Fruit fly (Drosophila melanogaster): Measurements from ENCODE around the gene CG32638.

The CG32638 gene

DNA sequence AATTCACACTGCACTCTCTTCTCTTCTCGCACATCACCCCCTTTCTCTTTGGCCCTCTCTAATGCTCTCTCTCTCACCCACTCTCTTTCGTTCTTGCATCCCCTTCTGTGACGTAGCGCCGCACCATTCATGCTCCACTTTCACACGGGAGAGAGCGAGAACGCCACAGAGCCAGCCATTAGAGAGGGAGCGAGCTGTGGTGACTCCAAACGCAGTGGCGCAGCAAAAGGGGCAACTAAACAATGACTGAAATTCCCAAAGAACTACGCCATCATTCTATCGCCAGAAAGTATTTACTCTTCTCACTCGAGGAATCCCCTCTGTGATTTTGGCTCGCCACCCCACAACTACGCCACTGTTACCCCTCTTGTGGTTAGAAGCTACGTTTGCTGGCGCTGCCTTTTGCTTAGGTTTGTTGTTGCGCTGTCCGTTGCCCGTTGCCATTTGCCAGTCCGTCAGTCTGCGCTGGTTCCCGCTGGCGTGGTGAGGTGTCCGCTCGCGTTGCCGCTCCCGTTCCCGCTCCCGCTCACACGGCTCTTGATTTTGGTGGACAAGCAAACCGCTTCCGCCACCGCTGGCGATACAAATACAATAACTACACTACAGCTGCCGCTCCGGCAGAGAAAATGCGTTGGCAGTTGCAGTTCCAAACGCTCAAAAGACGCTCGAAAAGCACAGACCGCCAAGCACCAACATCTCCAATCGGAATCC, 2.6 kb upstream of the CG32638 start:
- peak; percentile 87 for TF ChIP-seq CG8159 (tag; optimal IDR thresholded peaks at IDR 0.05)
- TF ChIP-seq Snoo (tag; optimal IDR thresholded peaks at IDR 0.05), result peak; percentile 98
- peak; percentile 91 for TF ChIP-seq CG15710 (tag; optimal IDR thresholded peaks at IDR 0.05)
- peak; percentile 92 for TF ChIP-seq CG9948 (tag; optimal IDR thresholded peaks at IDR 0.05)
- peak; percentile 92 for TF ChIP-seq CG34367 (tag; optimal IDR thresholded peaks at IDR 0.05)
- peak; percentile 98 for TF ChIP-seq CG8301 (tag; optimal IDR thresholded peaks at IDR 0.05)
- TF ChIP-seq EcR (GFP tag; optimal IDR thresholded peaks at IDR 0.05), result no peak
- peak; percentile 89 for TF ChIP-seq CG17806 (tag; optimal IDR thresholded peaks at IDR 0.05)
- peak; percentile 72 for TF ChIP-seq D1 (tag; optimal IDR thresholded peaks at IDR 0.05)
- TF ChIP-seq CG32121 (GFP tag; IDR thresholded peaks at IDR 0.05), result peak; percentile 99
- peak; percentile 98 for TF ChIP-seq rn (GFP tag; IDR thresholded peaks at IDR 0.05)
- TF ChIP-seq CG14655 (GFP tag; optimal IDR thresholded peaks at IDR 0.05), result peak; percentile 98
- TF ChIP-seq CG13204 (GFP tag; optimal IDR thresholded peaks at IDR 0.05), result peak; percentile 91
- peak; percentile 100 for TF ChIP-seq Ets98B (GFP tag; IDR thresholded peaks at IDR 0.05)
- TF ChIP-seq Pif1A (GFP tag; optimal IDR thresholded peaks at IDR 0.05), result peak; percentile 96
- TF ChIP-seq CG10348 (GFP tag; IDR thresholded peaks at IDR 0.05), result peak; percentile 98
- TF ChIP-seq gl (tag; optimal IDR thresholded peaks at IDR 0.05), result peak; percentile 87
- TF ChIP-seq Pif1B (GFP tag; optimal IDR thresholded peaks at IDR 0.05), result peak; percentile 95
- peak; percentile 100 for TF ChIP-seq CG4496 (GFP tag; IDR thresholded peaks at IDR 0.05)
- TF ChIP-seq fd96Ca (GFP tag; IDR thresholded peaks at IDR 0.05), result peak; percentile 100
- TF ChIP-seq CG12605 (GFP tag; IDR thresholded peaks at IDR 0.05), result peak; percentile 98

- TF ChIP-seq D1 (tag; optimal IDR thresholded peaks at IDR 0.05), result peak; percentile 18
- peak; percentile 50; the same call in 1 of the 3 replicates for TF ChIP-seq CG4496 (GFP tag; IDR thresholded peaks at IDR 0.05)
- TF ChIP-seq EcR (GFP tag; optimal IDR thresholded peaks at IDR 0.05), result no peak
- TF ChIP-seq Pif1A (GFP tag; optimal IDR thresholded peaks at IDR 0.05), result peak; percentile 71
- TF ChIP-seq CG10348 (GFP tag; IDR thresholded peaks at IDR 0.05), result no peak
- peak; percentile 15; the same call in 1 of the 2 replicates for TF ChIP-seq CG12605 (GFP tag; IDR thresholded peaks at IDR 0.05)
- TF ChIP-seq CG8301 (tag; optimal IDR thresholded peaks at IDR 0.05), result peak; percentile 75
- no peak for TF ChIP-seq CG32121 (GFP tag; IDR thresholded peaks at IDR 0.05)
- TF ChIP-seq Snoo (tag; optimal IDR thresholded peaks at IDR 0.05), result peak; percentile 51
- peak; percentile 45 for TF ChIP-seq Pif1B (GFP tag; optimal IDR thresholded peaks at IDR 0.05)
- TF ChIP-seq CG9948 (tag; optimal IDR thresholded peaks at IDR 0.05), result peak; percentile 66
- no peak for TF ChIP-seq CG13204 (GFP tag; optimal IDR thresholded peaks at IDR 0.05)
- TF ChIP-seq CG17806 (tag; optimal IDR thresholded peaks at IDR 0.05), result peak; percentile 60
- TF ChIP-seq CG8159 (tag; optimal IDR thresholded peaks at IDR 0.05), result peak; percentile 74
- TF ChIP-seq CG15710 (tag; optimal IDR thresholded peaks at IDR 0.05), result peak; percentile 70
- TF ChIP-seq Ets98B (GFP tag; IDR thresholded peaks at IDR 0.05), result no peak
- peak; percentile 47 for TF ChIP-seq CG34367 (tag; optimal IDR thresholded peaks at IDR 0.05)
- TF ChIP-seq CG14655 (GFP tag; optimal IDR thresholded peaks at IDR 0.05), result peak; percentile 84
- TF ChIP-seq fd96Ca (GFP tag; IDR thresholded peaks at IDR 0.05), result no peak
- no peak for TF ChIP-seq rn (GFP tag; IDR thresholded peaks at IDR 0.05)
- TF ChIP-seq gl (tag; optimal IDR thresholded peaks at IDR 0.05), result no peak
These were observed 1.7 kb upstream of the CG32638 start for dm6 chrX:13130175-13130822.

DNA sequence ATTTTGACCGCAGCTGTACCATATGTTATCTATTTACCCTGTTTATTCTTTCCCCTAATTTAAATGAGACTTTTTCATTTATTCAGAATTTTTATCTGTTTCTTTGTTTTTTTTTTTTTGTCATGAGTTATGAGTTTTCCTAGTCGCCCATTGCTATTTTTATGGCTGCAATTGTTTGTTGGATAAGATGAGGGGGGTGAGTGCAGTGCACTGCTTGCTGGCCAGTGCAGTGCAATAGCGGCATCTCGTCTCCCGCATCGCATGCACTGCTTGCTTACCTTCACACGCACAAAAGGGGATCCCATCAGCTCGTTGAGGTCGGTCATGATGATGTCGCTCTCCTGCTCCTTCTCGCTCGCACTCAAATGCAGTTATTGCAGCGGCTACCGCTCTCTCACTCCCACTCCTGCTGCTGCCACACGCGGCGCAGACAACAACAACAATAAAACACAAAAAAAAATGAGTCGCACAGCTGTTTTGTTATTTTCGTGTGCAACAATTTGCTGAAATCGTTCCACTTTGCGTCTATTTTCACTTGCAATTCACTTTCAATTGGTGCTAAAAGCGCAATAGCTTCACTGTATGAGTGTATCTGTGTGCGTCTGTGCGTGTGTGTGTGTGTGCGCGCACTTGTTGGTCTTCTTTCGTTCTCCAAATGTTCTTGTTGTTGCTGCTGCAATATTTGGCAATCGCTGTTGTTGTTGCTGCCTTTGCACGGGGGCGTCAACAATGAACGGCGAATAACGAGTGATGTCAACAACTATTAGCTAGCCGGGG, 433 bp downstream of the CG32638 start:
- peak; percentile 53 for TF ChIP-seq CG14655 (GFP tag; optimal IDR thresholded peaks at IDR 0.05)
- peak; percentile 7 for TF ChIP-seq CG34367 (tag; optimal IDR thresholded peaks at IDR 0.05)
- peak; percentile 68 for TF ChIP-seq CG32121 (GFP tag; IDR thresholded peaks at IDR 0.05)
- TF ChIP-seq Ets98B (GFP tag; IDR thresholded peaks at IDR 0.05), result peak; percentile 75
- peak; percentile 42 for TF ChIP-seq CG9948 (tag; optimal IDR thresholded peaks at IDR 0.05)
- TF ChIP-seq CG17806 (tag; optimal IDR thresholded peaks at IDR 0.05), result peak; percentile 49
- TF ChIP-seq EcR (GFP tag; optimal IDR thresholded peaks at IDR 0.05), result peak; percentile 45
- peak; percentile 44 for TF ChIP-seq CG15710 (tag; optimal IDR thresholded peaks at IDR 0.05)
- peak; percentile 71 for TF ChIP-seq CG12605 (GFP tag; IDR thresholded peaks at IDR 0.05)
- TF ChIP-seq rn (GFP tag; IDR thresholded peaks at IDR 0.05), result no peak
- peak; percentile 59 for TF ChIP-seq D1 (tag; optimal IDR thresholded peaks at IDR 0.05)
- TF ChIP-seq CG4496 (GFP tag; IDR thresholded peaks at IDR 0.05), result peak; percentile 86
- TF ChIP-seq CG8159 (tag; optimal IDR thresholded peaks at IDR 0.05), result peak; percentile 51
- no peak for TF ChIP-seq CG10348 (GFP tag; IDR thresholded peaks at IDR 0.05)
- peak; percentile 46 for TF ChIP-seq CG8301 (tag; optimal IDR thresholded peaks at IDR 0.05)
- peak; percentile 71 for TF ChIP-seq CG13204 (GFP tag; optimal IDR thresholded peaks at IDR 0.05)
- TF ChIP-seq fd96Ca (GFP tag; IDR thresholded peaks at IDR 0.05), result peak; percentile 36; the same call in 1 of the 3 replicates
- TF ChIP-seq Pif1A (GFP tag; optimal IDR thresholded peaks at IDR 0.05), result peak; percentile 39
- no peak for TF ChIP-seq gl (tag; optimal IDR thresholded peaks at IDR 0.05)
- TF ChIP-seq Pif1B (GFP tag; optimal IDR thresholded peaks at IDR 0.05), result no peak
- no peak for TF ChIP-seq Snoo (tag; optimal IDR thresholded peaks at IDR 0.05)

DNA sequence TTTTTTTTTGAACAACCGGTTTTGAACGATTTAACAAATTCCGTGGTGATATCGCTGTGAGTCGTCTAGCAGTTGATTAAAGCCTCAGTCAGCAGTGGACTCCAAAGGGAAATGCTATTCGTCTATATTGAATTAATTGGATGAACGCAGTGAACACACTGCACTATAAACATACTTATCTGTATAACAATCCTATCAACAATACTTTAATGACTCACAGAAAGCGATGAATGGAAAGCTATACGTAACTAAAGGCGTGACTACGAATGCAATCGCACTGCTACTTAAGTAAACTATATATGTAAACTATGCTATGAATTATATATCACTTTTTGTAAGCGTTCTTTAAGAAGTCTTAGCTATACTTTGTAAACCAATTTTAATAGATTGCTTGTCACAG, 3.0 kb downstream of the CG32638 start:
- TF ChIP-seq CG8301 (tag; optimal IDR thresholded peaks at IDR 0.05) (no peak), rn (GFP tag; IDR thresholded peaks at IDR 0.05) (no peak), Snoo (tag; optimal IDR thresholded peaks at IDR 0.05) (no peak), fd96Ca (GFP tag; IDR thresholded peaks at IDR 0.05) (no peak), CG8159 (tag; optimal IDR thresholded peaks at IDR 0.05) (no peak), CG32121 (GFP tag; IDR thresholded peaks at IDR 0.05) (no peak), CG12605 (GFP tag; IDR thresholded peaks at IDR 0.05) (no peak), CG14655 (GFP tag; optimal IDR thresholded peaks at IDR 0.05) (no peak), D1 (tag; optimal IDR thresholded peaks at IDR 0.05) (no peak), CG15710 (tag; optimal IDR thresholded peaks at IDR 0.05) (no peak), gl (tag; optimal IDR thresholded peaks at IDR 0.05) (no peak), CG13204 (GFP tag; optimal IDR thresholded peaks at IDR 0.05) (no peak), CG34367 (tag; optimal IDR thresholded peaks at IDR 0.05) (no peak), Ets98B (GFP tag; IDR thresholded peaks at IDR 0.05) (no peak)
